Fruit fly (Drosophila melanogaster) whole organism, embryonic: ENCODE measurements around the gene CG13884.

Source experiments
- BEAF-32 ChIP-seq: fragments of 200-800 bp; sonication (Bioruptor generic); optimal IDR thresholded peaks from 3 replicates; lab custom pipeline; 2017; ENCODE audit warnings: missing biosample characterization, missing genetic modification characterization, mild to moderate bottlenecking, moderate library complexity, missing genetic modification reagents
- CG10366 ChIP-seq: fragments of 200-800 bp; sonication (Bioruptor generic); IDR thresholded peaks from 2 replicates; pipeline ENCODE4 v1.3.6; 2022; ENCODE audit warnings: missing biosample characterization, missing genetic modification characterization
- CG10431 ChIP-seq: fragments of 200-800 bp; sonication (Bioruptor generic); optimal IDR thresholded peaks from 3 replicates; lab custom pipeline; 2018; ENCODE audit warnings: missing biosample characterization, mild to moderate bottlenecking, missing genetic modification characterization
- CG1603 ChIP-seq: fragments of 200-800 bp; sonication (Bioruptor generic); optimal IDR thresholded peaks from 2 replicates; lab custom pipeline; 2019; ENCODE audit warnings: missing biosample characterization, mild to moderate bottlenecking, missing genetic modification characterization, moderate library complexity
- CG2116 ChIP-seq: fragments of 200-800 bp; sonication (Bioruptor generic); optimal IDR thresholded peaks from 3 replicates; lab custom pipeline; 2018; ENCODE audit warnings: missing biosample characterization, mild to moderate bottlenecking, missing genetic modification characterization
- CG31365 ChIP-seq: fragments of 200-800 bp; sonication (Bioruptor generic); optimal IDR thresholded peaks from 2 replicates; lab custom pipeline; 2018; ENCODE audit warnings: missing biosample characterization, mild to moderate bottlenecking, missing genetic modification characterization
- CG4617 ChIP-seq: fragments of 200-800 bp; sonication (Bioruptor generic); optimal IDR thresholded peaks from 3 replicates; lab custom pipeline; 2016; ENCODE audit warnings: missing biosample characterization, missing genetic modification characterization, borderline replicate concordance
- CG6272 ChIP-seq: fragments of 200-800 bp; sonication (Bioruptor generic); IDR thresholded peaks from 2 replicates; pipeline ENCODE4 v1.3.6; 2022; ENCODE audit warnings: missing biosample characterization, missing genetic modification characterization
- CG6689 ChIP-seq: fragments of 200-800 bp; sonication (Bioruptor generic); IDR thresholded peaks from 2 replicates; pipeline ENCODE4 v1.3.6; 2022; ENCODE audit warnings: missing biosample characterization, missing genetic modification characterization
- CG6765 ChIP-seq: fragments of 200-800 bp; sonication (Bioruptor generic); optimal IDR thresholded peaks from 3 replicates; lab custom pipeline; 2017; ENCODE audit warnings: missing biosample characterization, mild to moderate bottlenecking, missing genetic modification characterization
- CG6791 ChIP-seq: fragments of 200-800 bp; sonication (Bioruptor generic); IDR thresholded peaks from 3 replicates; pipeline ENCODE4 v1.3.6; 2022; ENCODE audit warnings: missing biosample characterization, missing genetic modification characterization; ENCODE audit not compliant: partially characterized antibody
- CG7556 ChIP-seq: fragments of 200-800 bp; sonication (Bioruptor generic); optimal IDR thresholded peaks from 2 replicates; lab custom pipeline; 2017; ENCODE audit warnings: missing biosample characterization, mild to moderate bottlenecking, missing genetic modification characterization
- CG7963 ChIP-seq: fragments of 200-800 bp; sonication (Bioruptor generic); IDR thresholded peaks from 3 replicates; pipeline ENCODE4 v1.3.6; 2022; ENCODE audit warnings: missing biosample characterization, missing genetic modification characterization; ENCODE audit not compliant: partially characterized antibody
- CG8281 ChIP-seq: fragments of 200-800 bp; sonication (Bioruptor generic); optimal IDR thresholded peaks from 2 replicates; lab custom pipeline; 2018; ENCODE audit warnings: missing biosample characterization, mild to moderate bottlenecking, missing genetic modification characterization, moderate library complexity
- CG8478 ChIP-seq: fragments of >200 bp; optimal IDR thresholded peaks from 2 replicates; lab custom pipeline; 2018
- CG8765 ChIP-seq: fragments of 200-800 bp; sonication (Bioruptor generic); IDR thresholded peaks from 2 replicates; pipeline ENCODE4 v1.3.6; 2022; ENCODE audit warnings: missing biosample characterization, missing genetic modification characterization
- CG9727 ChIP-seq: fragments of 200-800 bp; sonication (Bioruptor generic); optimal IDR thresholded peaks from 3 replicates; lab custom pipeline; 2017; ENCODE audit warnings: missing biosample characterization, mild to moderate bottlenecking, missing genetic modification characterization
- CTCF ChIP-seq: fragments of 200-800 bp; sonication (Bioruptor generic); optimal IDR thresholded peaks from 2 replicates; lab custom pipeline; 2017; ENCODE audit warnings: missing biosample characterization, mild to moderate bottlenecking, missing genetic modification characterization, moderate library complexity
- Chrac-16 ChIP-seq: fragments of 200-800 bp; sonication (Bioruptor generic); optimal IDR thresholded peaks from 3 replicates; lab custom pipeline; 2016; ENCODE audit warnings: missing biosample characterization, missing genetic modification characterization
- Deaf1 ChIP-seq: fragments of 200-800 bp; optimal IDR thresholded peaks from 3 replicates; lab custom pipeline; 2019; ENCODE audit warnings: missing biosample characterization, mild to moderate bottlenecking, missing genetic modification characterization, moderate library complexity
- Dp ChIP-seq: fragments of 200-800 bp; sonication (Bioruptor generic); optimal IDR thresholded peaks from 2 replicates; lab custom pipeline; 2018; ENCODE audit warnings: missing biosample characterization, mild to moderate bottlenecking, missing genetic modification characterization, moderate library complexity
- Ets97D ChIP-seq: fragments of 200-800 bp; sonication (Bioruptor generic); optimal IDR thresholded peaks from 3 replicates; lab custom pipeline; 2016; ENCODE audit warnings: missing biosample characterization, missing genetic modification characterization
- HmgZ ChIP-seq: fragments of 200-800 bp; sonication (Bioruptor generic); optimal IDR thresholded peaks from 2 replicates; lab custom pipeline; 2018; ENCODE audit warnings: missing biosample characterization, mild to moderate bottlenecking, missing genetic modification characterization
- Hr51 ChIP-seq, 2 experiments: fragments of 200-800 bp; sonication (Bioruptor generic); optimal IDR thresholded peaks; 2 replicates in 1 of 2; 3 replicates in 1 of 2; lab custom pipeline; 2016 to 2018; ENCODE audit warnings: missing biosample characterization in 2 of 2, missing genetic modification characterization in 2 of 2, mild to moderate bottlenecking in 1 of 2, moderate library complexity in 1 of 2
- Lim3 ChIP-seq: fragments of 200-800 bp; sonication (Bioruptor generic); IDR thresholded peaks from 2 replicates; pipeline ENCODE4 v1.3.6; 2022; ENCODE audit warnings: missing biosample characterization, missing genetic modification characterization
- Mes4 ChIP-seq: fragments of 200-800 bp; sonication (Bioruptor generic); optimal IDR thresholded peaks from 2 replicates; lab custom pipeline; 2016; ENCODE audit warnings: missing biosample characterization, missing genetic modification characterization
- Nf-YA ChIP-seq: fragments of 200-800 bp; sonication (Bioruptor generic); IDR thresholded peaks from 2 replicates; pipeline ENCODE4 v1.3.6; 2022; ENCODE audit warnings: missing biosample characterization, missing genetic modification characterization
- NfI ChIP-seq: fragments of 200-800 bp; sonication (Bioruptor generic); optimal IDR thresholded peaks from 3 replicates; lab custom pipeline; 2018; ENCODE audit warnings: missing biosample characterization, mild to moderate bottlenecking, missing genetic modification characterization, moderate library complexity
- Ptx1 ChIP-seq: fragments of 200-800 bp; sonication (Bioruptor generic); IDR thresholded peaks from 2 replicates; pipeline ENCODE4 v1.3.6; 2022; ENCODE audit warnings: missing biosample characterization, missing genetic modification characterization
- Ssrp ChIP-seq: fragments of 200-800 bp; sonication (Bioruptor generic); optimal IDR thresholded peaks from 2 replicates; lab custom pipeline; 2018; ENCODE audit warnings: missing biosample characterization, mild to moderate bottlenecking, missing genetic modification characterization, moderate library complexity
- Stat92E ChIP-seq, 3 experiments: fragments of >200 bp in 2 of 3; fragments of 200-800 bp in 1 of 3; sonication (Bioruptor generic) in 1 of 3; optimal IDR thresholded peaks; 2 replicates each; lab custom pipeline; 2017 to 2019; ENCODE audit warnings: missing biosample characterization in 3 of 3, missing genetic modification characterization in 3 of 3, mild to moderate bottlenecking in 1 of 3, moderate library complexity in 1 of 3
- Vsx1 ChIP-seq: fragments of 200-800 bp; sonication (Bioruptor generic); optimal IDR thresholded peaks from 2 replicates; lab custom pipeline; 2017; ENCODE audit warnings: missing biosample characterization, mild to moderate bottlenecking, missing genetic modification characterization, missing genetic modification reagents
- Xbp1 ChIP-seq: fragments of 200-800 bp; sonication (Bioruptor generic); optimal IDR thresholded peaks from 3 replicates; lab custom pipeline; 2016; ENCODE audit warnings: missing biosample characterization, mild to moderate bottlenecking, missing genetic modification characterization
- abd-A ChIP-seq: fragments of 200-800 bp; sonication (Bioruptor generic); optimal IDR thresholded peaks from 3 replicates; lab custom pipeline; 2019; ENCODE audit warnings: missing biosample characterization, mild to moderate bottlenecking, missing genetic modification characterization, moderate library complexity
- aop ChIP-seq: fragments of 200-800 bp; sonication (Bioruptor generic); IDR thresholded peaks from 2 replicates; pipeline ENCODE4 v1.3.6; 2022; ENCODE audit warnings: missing biosample characterization, missing genetic modification characterization
- bbx ChIP-seq: fragments of 200-800 bp; sonication (Bioruptor generic); IDR thresholded peaks from 2 replicates; pipeline ENCODE4 v1.3.6; 2022; ENCODE audit warnings: missing biosample characterization, missing genetic modification characterization; ENCODE audit not compliant: partially characterized antibody
- bsh ChIP-seq, 2 experiments: fragments of 200-800 bp; sonication (Bioruptor generic); optimal IDR thresholded peaks; 2 replicates each; lab custom pipeline; 2017 to 2018; ENCODE audit warnings: mild to moderate bottlenecking in 2 of 2, missing biosample characterization in 2 of 2, missing genetic modification characterization in 2 of 2, moderate library complexity in 1 of 2
- da ChIP-seq: fragments of 200-800 bp; sonication (Bioruptor generic); optimal IDR thresholded peaks from 2 replicates; lab custom pipeline; 2016; ENCODE audit warnings: missing biosample characterization, missing genetic modification characterization
- dimm ChIP-seq: fragments of 200-800 bp; sonication (Bioruptor generic); IDR thresholded peaks from 2 replicates; pipeline ENCODE4 v1.3.6; 2022; ENCODE audit warnings: missing biosample characterization, missing genetic modification characterization
- dmrt11E ChIP-seq: fragments of 200-800 bp; sonication (Bioruptor generic); optimal IDR thresholded peaks from 3 replicates; lab custom pipeline; 2018; ENCODE audit warnings: missing biosample characterization, mild to moderate bottlenecking, missing genetic modification characterization, moderate library complexity
- dysf ChIP-seq: fragments of 200-800 bp; sonication (Bioruptor generic); IDR thresholded peaks from 3 replicates; pipeline ENCODE4 v1.3.6; 2022; ENCODE audit warnings: missing biosample characterization, missing genetic modification characterization
- eve ChIP-seq, 2 experiments: fragments of >200 bp; optimal IDR thresholded peaks; 2 replicates each; lab custom pipeline; 2017; ENCODE audit warnings: missing biosample characterization in 2 of 2, missing genetic modification characterization in 2 of 2
- fd102C ChIP-seq: fragments of 200-800 bp; sonication (Bioruptor generic); optimal IDR thresholded peaks from 2 replicates; lab custom pipeline; 2018; ENCODE audit warnings: missing biosample characterization, mild to moderate bottlenecking, missing genetic modification characterization, moderate library complexity
- gsb ChIP-seq: fragments of 200-800 bp; sonication (Bioruptor generic); IDR thresholded peaks from 2 replicates; pipeline ENCODE4 v1.3.6; 2022; ENCODE audit warnings: missing biosample characterization, missing genetic modification characterization
- mld ChIP-seq: fragments of 200-800 bp; sonication (Bioruptor generic); IDR thresholded peaks from 3 replicates; pipeline ENCODE4 v1.3.6; 2022; ENCODE audit warnings: missing biosample characterization, missing genetic modification characterization; ENCODE audit not compliant: partially characterized antibody
- oc ChIP-seq: fragments of 200-800 bp; sonication (Bioruptor generic); optimal IDR thresholded peaks from 2 replicates; lab custom pipeline; 2018; ENCODE audit warnings: missing biosample characterization, mild to moderate bottlenecking, missing genetic modification characterization, moderate library complexity
- odd ChIP-seq: fragments of 200-800 bp; sonication (Bioruptor generic); optimal IDR thresholded peaks from 2 replicates; lab custom pipeline; 2017; ENCODE audit warnings: missing biosample characterization, mild to moderate bottlenecking, missing genetic modification characterization
- pzg ChIP-seq: fragments of 200-800 bp; sonication (Bioruptor generic); optimal IDR thresholded peaks from 3 replicates; lab custom pipeline; 2018; ENCODE audit warnings: missing biosample characterization, mild to moderate bottlenecking, missing genetic modification characterization, moderate library complexity
- stc ChIP-seq: fragments of 200-800 bp; sonication (Bioruptor generic); IDR thresholded peaks from 2 replicates; pipeline ENCODE4 v1.3.6; 2022; ENCODE audit warnings: missing biosample characterization, missing genetic modification characterization
- stwl ChIP-seq: fragments of 200-800 bp; sonication (Bioruptor generic); optimal IDR thresholded peaks from 3 replicates; lab custom pipeline; 2018; ENCODE audit warnings: missing biosample characterization, mild to moderate bottlenecking, missing genetic modification characterization, moderate library complexity
- tgo ChIP-seq: fragments of 200-800 bp; sonication (Bioruptor generic); IDR thresholded peaks from 3 replicates; pipeline ENCODE4 v1.3.6; 2022; ENCODE audit warnings: missing biosample characterization, missing genetic modification characterization
- twi ChIP-seq: fragments of 200-800 bp; optimal IDR thresholded peaks from 2 replicates; lab custom pipeline; 2019; ENCODE audit warnings: missing biosample characterization, mild to moderate bottlenecking, missing genetic modification characterization, moderate library complexity

Gene CG13884

DNA sequence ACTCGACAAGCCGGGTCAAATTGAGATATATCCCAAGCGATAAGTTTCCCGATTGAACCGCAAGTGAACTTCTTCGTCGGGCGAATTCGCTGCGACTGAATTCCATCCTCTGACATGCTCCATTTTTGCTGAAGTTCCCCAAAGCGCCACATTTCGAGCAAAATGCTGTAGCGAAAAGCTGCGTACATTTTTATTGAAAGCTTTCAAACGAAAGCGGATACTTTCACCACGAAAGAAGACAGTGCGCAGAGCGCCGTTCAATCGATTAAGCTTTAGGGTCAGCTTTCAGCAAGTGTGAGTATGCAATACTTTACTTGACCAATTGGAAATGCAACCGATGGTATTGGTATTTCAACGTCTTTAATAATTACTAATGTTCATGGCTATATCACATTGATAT lies 23.4 kb downstream of the CG13884 start, which contains the start of gene mthl10 (continued):
- TF ChIP-seq CG31365 (tag; lab: Kevin White, UChicago) (no peak), HmgZ (tag; lab: Kevin White, UChicago) (peak; percentile 59), Xbp1 (GFP tag; lab: Kevin White, UChicago) (no peak), dmrt11E (tag; lab: Kevin White, UChicago) (no peak), mld (GFP tag; lab: Robert Waterston, UW) (no peak), Lim3 (no peak), fd102C (GFP tag; lab: Kevin White, UChicago) (no peak), CG10366 (GFP tag; lab: Robert Waterston, UW) (no peak), Stat92E (GFP tag; optimal IDR thresholded peaks at IDR 0.05; lab: Kevin White, UChicago) (no peak), NfI (no peak), dimm (GFP tag; lab: Robert Waterston, UW) (no peak), Ets97D (GFP tag; lab: Kevin White, UChicago) (no peak), CG10431 (GFP tag; lab: Kevin White, UChicago) (no peak), Deaf1 (tag; lab: Kevin White, UChicago) (no peak), Ptx1 (GFP tag; lab: Robert Waterston, UW) (no peak), CG6791 (GFP tag; lab: Robert Waterston, UW) (no peak), Ssrp (no peak), tgo (no peak), aop (no peak), bsh (GFP tag; optimal IDR thresholded peaks at IDR 0.05; lab: Kevin White, UChicago) (no peak), Chrac-16 (GFP tag; lab: Kevin White, UChicago) (no peak), oc (tag; lab: Kevin White, UChicago) (no peak), stwl (tag; lab: Kevin White, UChicago) (no peak), odd (no peak), Vsx1 (GFP tag; lab: Kevin White, UChicago) (no peak), twi (tag; lab: Kevin White, UChicago) (no peak), CG7963 (no peak), CG6765 (GFP tag; lab: Kevin White, UChicago) (no peak), pzg (GFP tag; lab: Kevin White, UChicago) (peak; percentile 29), Mes4 (no peak), CG9727 (no peak), dysf (no peak), da (GFP tag; lab: Kevin White, UChicago) (no peak), CG2116 (GFP tag; lab: Kevin White, UChicago) (no peak), CG8478 (no peak), CG8765 (GFP tag; lab: Robert Waterston, UW) (no peak), CTCF (peak; percentile 91), Hr51 (GFP tag; optimal IDR thresholded peaks at IDR 0.05; lab: Kevin White, UChicago) (no peak), CG8281 (tag; lab: Kevin White, UChicago) (no peak), Nf-YA (GFP tag; lab: Robert Waterston, UW) (no peak), CG1603 (tag; lab: Kevin White, UChicago) (peak; percentile 15), eve (GFP tag; optimal IDR thresholded peaks at IDR 0.05; lab: Kevin White, UChicago) (no peak), BEAF-32 (GFP tag; lab: Kevin White, UChicago) (peak; percentile 4), CG6689 (GFP tag; lab: Robert Waterston, UW) (no peak), CG6272 (GFP tag; lab: Robert Waterston, UW) (no peak), gsb (no peak), bbx (GFP tag; lab: Robert Waterston, UW) (no peak), abd-A (tag; lab: Kevin White, UChicago) (no peak), stc (GFP tag; lab: Robert Waterston, UW) (no peak), Dp (peak; percentile 24), CG7556 (GFP tag; lab: Kevin White, UChicago) (no peak), CG4617 (GFP tag; lab: Kevin White, UChicago) (no peak)
